2 fruit fly cellular contexts compared by ENCODE assay signal in the genomic region with DNA sequence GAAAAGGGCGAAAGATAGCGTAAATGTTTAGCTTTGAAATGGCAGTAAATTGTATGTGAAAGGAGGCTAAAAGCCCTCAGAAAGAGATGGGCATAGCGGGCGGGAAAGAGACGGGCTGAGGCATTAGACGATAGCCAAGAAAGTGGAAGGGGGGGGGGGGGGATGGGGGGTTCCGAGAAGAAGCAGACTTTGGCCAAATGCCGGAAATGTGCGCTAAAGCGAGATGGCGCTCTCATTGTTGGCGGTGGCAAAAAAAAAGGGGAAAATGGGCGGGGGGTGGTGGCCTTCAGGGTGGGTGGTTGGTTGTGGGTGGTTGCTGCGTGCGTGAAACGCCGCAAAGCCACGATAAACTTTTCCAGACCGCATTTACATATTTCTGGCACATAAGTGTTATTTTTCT.
A peak's percentile ranks its signal among the peaks of the same experiment; 100 is the strongest.
TF ChIP-seq lines count a peak whose summit lies in the region.

No protein-coding gene starts in this region.

- no peak for TF ChIP-seq CTCF in whole organism, embryonic (GFP tag; optimal IDR thresholded peaks at IDR 0.05; lab: Kevin White, UChicago)

TF ChIP-seq in whole organism, embryonic, 481 proteins besides CTCF, POLR2A, EP300 and RAD21:
- TF ChIP-seq CG4730 (GFP tag; IDR thresholded peaks at IDR 0.05; lab: Robert Waterston, UW) (no peak), abd-A (tag; optimal IDR thresholded peaks at IDR 0.05; lab: Kevin White, UChicago) (peak; percentile 2), CG12769 (tag; optimal IDR thresholded peaks at IDR 0.05; lab: Kevin White, UChicago) (no peak), CG18011 (GFP tag; optimal IDR thresholded peaks at IDR 0.05; lab: Kevin White, UChicago) (no peak), corto (GFP tag; optimal IDR thresholded peaks at IDR 0.05; lab: Kevin White, UChicago) (no peak), sqz (GFP tag; optimal IDR thresholded peaks at IDR 0.05; lab: Kevin White, UChicago) (peak; percentile 41), Nf-YC (tag; optimal IDR thresholded peaks at IDR 0.05; lab: Kevin White, UChicago) (peak; percentile 76), Doc2 (GFP tag; IDR thresholded peaks at IDR 0.05; lab: Robert Waterston, UW) (no peak), CoRest (tag; optimal IDR thresholded peaks at IDR 0.05; lab: Kevin White, UChicago) (no peak), wor (GFP tag; IDR thresholded peaks at IDR 0.05; lab: Robert Waterston, UW) (no peak), insv (GFP tag; optimal IDR thresholded peaks at IDR 0.05; lab: Kevin White, UChicago) (no peak), CG17385 (GFP tag; optimal IDR thresholded peaks at IDR 0.05; lab: Kevin White, UChicago) (peak; percentile 27), Atf3 (GFP tag; optimal IDR thresholded peaks at IDR 0.05; lab: Kevin White, UChicago) (no peak), pfk (GFP tag; optimal IDR thresholded peaks at IDR 0.05; lab: Kevin White, UChicago) (no peak), Usf (GFP tag; optimal IDR thresholded peaks at IDR 0.05; lab: Kevin White, UChicago) (no peak), Hsf (GFP tag; optimal IDR thresholded peaks at IDR 0.05; lab: Kevin White, UChicago) (no peak), psq (GFP tag; optimal IDR thresholded peaks at IDR 0.05; lab: Kevin White, UChicago) (no peak), seq (GFP tag; IDR thresholded peaks at IDR 0.05; lab: Robert Waterston, UW) (peak; percentile 58; the same call in 1 of the 2 replicates), mld (GFP tag; IDR thresholded peaks at IDR 0.05; lab: Robert Waterston, UW; ENCODE audit: partially characterized antibody) (no peak), Hey (tag; optimal IDR thresholded peaks at IDR 0.05; lab: Kevin White, UChicago) (no peak), CG1832 (GFP tag; optimal IDR thresholded peaks at IDR 0.05; lab: Kevin White, UChicago) (peak; percentile 46), CG17612 (GFP tag; IDR thresholded peaks at IDR 0.05; lab: Robert Waterston, UW) (no peak), CG2120 (GFP tag; optimal IDR thresholded peaks at IDR 0.05; lab: Kevin White, UChicago) (no peak), CG11504 (tag; optimal IDR thresholded peaks at IDR 0.05; lab: Kevin White, UChicago) (no peak), vvl (GFP tag; IDR thresholded peaks at IDR 0.05; lab: Robert Waterston, UW) (no peak), CG10321 (GFP tag; IDR thresholded peaks at IDR 0.05; lab: Robert Waterston, UW) (peak; percentile 87), cas (GFP tag; IDR thresholded peaks at IDR 0.05; lab: Robert Waterston, UW) (no peak), grau (tag; optimal IDR thresholded peaks at IDR 0.05; lab: Kevin White, UChicago) (no peak), Poxn (GFP tag; IDR thresholded peaks at IDR 0.05; lab: Robert Waterston, UW) (no peak), CG33213 (GFP tag; optimal IDR thresholded peaks at IDR 0.05; lab: Kevin White, UChicago) (no peak), Nf-YB (GFP tag; optimal IDR thresholded peaks at IDR 0.05; lab: Kevin White, UChicago) (peak; percentile 59), NfI (GFP tag; optimal IDR thresholded peaks at IDR 0.05; lab: Kevin White, UChicago) (no peak), kni (GFP tag; optimal IDR thresholded peaks at IDR 0.05; lab: Kevin White, UChicago) (no peak), ewg (GFP tag; optimal IDR thresholded peaks at IDR 0.05; lab: Kevin White, UChicago) (peak; percentile 43), CG8924 (tag; optimal IDR thresholded peaks at IDR 0.05; lab: Kevin White, UChicago) (no peak), CG13424 (tag; optimal IDR thresholded peaks at IDR 0.05; lab: Kevin White, UChicago) (no peak), MTF-1 (GFP tag; optimal IDR thresholded peaks at IDR 0.05; lab: Kevin White, UChicago; ENCODE audit: borderline replicate concordance) (no peak), crol (GFP tag; IDR thresholded peaks at IDR 0.05; lab: Robert Waterston, UW) (peak; percentile 85), CG15011 (GFP tag; optimal IDR thresholded peaks at IDR 0.05; lab: Kevin White, UChicago) (no peak)
TF ChIP-seq in whole organism, embryonic: peak in this region for 10.

TF ChIP-seq in whole organism, wandering third instar larva, 38 proteins besides CTCF, POLR2A, EP300 and RAD21:
- TF ChIP-seq lola (GFP tag; optimal IDR thresholded peaks at IDR 0.05; lab: Kevin White, UChicago) (no peak), Sp1 (GFP tag; optimal IDR thresholded peaks at IDR 0.05; lab: Kevin White, UChicago) (no peak), dmrt93B (GFP tag; optimal IDR thresholded peaks at IDR 0.05; lab: Kevin White, UChicago) (no peak), Jra (GFP tag; optimal IDR thresholded peaks at IDR 0.05; lab: Kevin White, UChicago) (no peak), Rel (GFP tag; optimal IDR thresholded peaks at IDR 0.05; lab: Kevin White, UChicago) (no peak), Rel (tag; optimal IDR thresholded peaks at IDR 0.05; lab: Kevin White, UChicago) (no peak), psq (GFP tag; optimal IDR thresholded peaks at IDR 0.05; lab: Kevin White, UChicago) (no peak), GATAd (GFP tag; optimal IDR thresholded peaks at IDR 0.05; lab: Kevin White, UChicago) (no peak), HLH106 (tag; optimal IDR thresholded peaks at IDR 0.05; lab: Kevin White, UChicago) (no peak), Dfd (GFP tag; optimal IDR thresholded peaks at IDR 0.05; lab: Kevin White, UChicago) (peak; percentile 66)
